Worm (Caenorhabditis elegans) whole organism, L3 larva: ENCODE data around the gene F09C6.13.

ENCODE experiments used
- ZK546.5 ChIP-seq: sonication (generic microtip); optimal IDR thresholded peaks from 2 replicates; lab custom pipeline; 2017; ENCODE audit warnings: missing biosample characterization, missing genetic modification characterization
- aly-2 ChIP-seq: fragments of 150-350 bp; optimal IDR thresholded peaks from 2 replicates; lab custom pipeline; 2014; ENCODE audit warnings: missing biosample characterization, missing genetic modification characterization
- ama-1 ChIP-seq: fragments of 150-350 bp; optimal IDR thresholded peaks from 2 replicates; lab custom pipeline; 2018
- ceh-16 ChIP-seq: sonication (generic microtip); optimal IDR thresholded peaks from 2 replicates; lab custom pipeline; 2017; ENCODE audit warnings: missing biosample characterization, missing genetic modification characterization
- ceh-28 ChIP-seq: fragments of 150-350 bp; optimal IDR thresholded peaks from 2 replicates; lab custom pipeline; 2014; ENCODE audit warnings: missing biosample characterization, missing genetic modification reagents, missing genetic modification characterization
- ceh-9 ChIP-seq: sonication (generic microtip); optimal IDR thresholded peaks from 2 replicates; lab custom pipeline; 2018; ENCODE audit warnings: missing biosample characterization, missing genetic modification characterization
- daf-12 ChIP-seq: fragments of 150-350 bp; optimal IDR thresholded peaks from 2 replicates; lab custom pipeline; 2014; ENCODE audit warnings: missing biosample characterization, missing genetic modification reagents, missing genetic modification characterization
- egl-27 ChIP-seq: sonication (generic microtip); optimal IDR thresholded peaks from 4 replicates; lab custom pipeline; 2017; ENCODE audit warnings: missing biosample characterization, missing genetic modification reagents, missing genetic modification characterization
- egl-5 ChIP-seq: fragments of 150-350 bp; optimal IDR thresholded peaks from 2 replicates; lab custom pipeline; 2017; ENCODE audit warnings: missing biosample characterization, missing genetic modification reagents, missing genetic modification characterization, inconsistent platforms
- elt-2 ChIP-seq: sonication (generic microtip); optimal IDR thresholded peaks from 2 replicates; lab custom pipeline; 2016; ENCODE audit warnings: missing genetic modification reagents, mild to moderate bottlenecking, missing genetic modification characterization, missing compliant biosample characterization
- elt-3 ChIP-seq, 3 experiments: fragments of 150-350 bp in 1 of 3; sonication (generic microtip) in 2 of 3; optimal IDR thresholded peaks; 2 replicates in 2 of 3; 4 replicates in 1 of 3; lab custom pipeline; 2014 to 2017; ENCODE audit warnings: missing biosample characterization in 3 of 3, missing genetic modification characterization in 3 of 3
- eor-1 ChIP-seq, 2 experiments: fragments of 150-350 bp; optimal IDR thresholded peaks; 2 replicates each; lab custom pipeline; 2014 to 2018; ENCODE audit warnings: missing biosample characterization in 2 of 2, missing genetic modification characterization in 2 of 2
- fkh-10 ChIP-seq: sonication (generic microtip); optimal IDR thresholded peaks from 2 replicates; lab custom pipeline; 2017; ENCODE audit warnings: missing biosample characterization, missing genetic modification reagents, missing genetic modification characterization
- fkh-2 ChIP-seq: fragments of 150-350 bp; optimal IDR thresholded peaks from 2 replicates; lab custom pipeline; 2014; ENCODE audit warnings: missing biosample characterization, missing genetic modification reagents, missing genetic modification characterization
- fos-1 ChIP-seq: fragments of 150-350 bp; optimal IDR thresholded peaks from 2 replicates; lab custom pipeline; 2014; ENCODE audit warnings: missing biosample characterization, missing genetic modification characterization
- hmg-11 ChIP-seq: sonication (generic microtip); optimal IDR thresholded peaks from 2 replicates; lab custom pipeline; 2016; ENCODE audit warnings: missing genetic modification characterization, missing compliant biosample characterization
- jun-1 ChIP-seq: fragments of 150-350 bp; optimal IDR thresholded peaks from 2 replicates; lab custom pipeline; 2014; ENCODE audit warnings: missing biosample characterization, missing genetic modification reagents, missing genetic modification characterization
- lin-15B ChIP-seq: fragments of 150-350 bp; optimal IDR thresholded peaks from 2 replicates; lab custom pipeline; 2014; ENCODE audit warnings: missing biosample characterization, missing genetic modification characterization
- lin-39 ChIP-seq: fragments of 150-350 bp; optimal IDR thresholded peaks from 2 replicates; lab custom pipeline; 2018; ENCODE audit warnings: missing biosample characterization, missing genetic modification reagents, missing genetic modification characterization
- lsy-12 ChIP-seq: sonication (generic microtip); optimal IDR thresholded peaks from 2 replicates; lab custom pipeline; 2016; ENCODE audit warnings: mild to moderate bottlenecking, missing genetic modification characterization, missing compliant biosample characterization
- mml-1 ChIP-seq: fragments of 150-350 bp; sonication (generic microtip); optimal IDR thresholded peaks from 3 replicates; lab custom pipeline; 2014; ENCODE audit warnings: missing biosample characterization, missing genetic modification characterization
- nfya-1 ChIP-seq: sonication (generic microtip); optimal IDR thresholded peaks from 2 replicates; lab custom pipeline; 2017; ENCODE audit warnings: missing genetic modification characterization, mild to moderate bottlenecking, missing compliant biosample characterization, antibody characterized with exemption, moderate library complexity; ENCODE audit not compliant: insufficient read depth
- nhr-11 ChIP-seq: fragments of 150-350 bp; optimal IDR thresholded peaks from 2 replicates; lab custom pipeline; 2014; ENCODE audit warnings: missing biosample characterization, missing genetic modification characterization
- nhr-25 ChIP-seq: sonication (generic microtip); optimal IDR thresholded peaks from 2 replicates; lab custom pipeline; 2017; ENCODE audit warnings: missing biosample characterization, missing genetic modification characterization
- nhr-76 ChIP-seq: fragments of 150-350 bp; sonication (generic microtip); optimal IDR thresholded peaks from 5 replicates; lab custom pipeline; 2014; ENCODE audit warnings: missing biosample characterization, missing genetic modification characterization
- pha-4 ChIP-seq: fragments of 150-350 bp; optimal IDR thresholded peaks from 2 replicates; lab custom pipeline; 2014; ENCODE audit warnings: missing biosample characterization, missing genetic modification reagents, missing genetic modification characterization
- pqm-1 ChIP-seq: fragments of 150-350 bp; optimal IDR thresholded peaks from 2 replicates; lab custom pipeline; 2017; ENCODE audit warnings: missing biosample characterization, missing genetic modification characterization, inconsistent platforms
- sea-2 ChIP-seq: fragments of 150-350 bp; sonication (generic microtip); optimal IDR thresholded peaks from 4 replicates; lab custom pipeline; 2014; ENCODE audit warnings: missing biosample characterization, missing genetic modification reagents, missing genetic modification characterization
- skn-1 ChIP-seq: fragments of 150-350 bp; optimal IDR thresholded peaks from 2 replicates; lab custom pipeline; 2014; ENCODE audit warnings: missing biosample characterization, missing genetic modification characterization
- tbx-2 ChIP-seq: sonication (generic microtip); optimal IDR thresholded peaks from 2 replicates; lab custom pipeline; 2016; ENCODE audit warnings: mild to moderate bottlenecking, missing genetic modification characterization, missing compliant biosample characterization
- unc-39 ChIP-seq: sonication (generic microtip); optimal IDR thresholded peaks from 4 replicates; lab custom pipeline; 2017; ENCODE audit warnings: missing biosample characterization, missing genetic modification characterization
- zag-1 ChIP-seq: fragments of 150-350 bp; optimal IDR thresholded peaks from 2 replicates; lab custom pipeline; 2014; ENCODE audit warnings: missing biosample characterization, missing genetic modification characterization
- ztf-11 ChIP-seq: fragments of 150-350 bp; optimal IDR thresholded peaks from 2 replicates; lab custom pipeline; 2014; ENCODE audit warnings: missing biosample characterization, missing genetic modification characterization
- ztf-4 ChIP-seq: fragments of 150-350 bp; optimal IDR thresholded peaks from 2 replicates; lab custom pipeline; 2014; ENCODE audit warnings: missing biosample characterization, missing genetic modification characterization

F09C6.13 gene

DNA sequence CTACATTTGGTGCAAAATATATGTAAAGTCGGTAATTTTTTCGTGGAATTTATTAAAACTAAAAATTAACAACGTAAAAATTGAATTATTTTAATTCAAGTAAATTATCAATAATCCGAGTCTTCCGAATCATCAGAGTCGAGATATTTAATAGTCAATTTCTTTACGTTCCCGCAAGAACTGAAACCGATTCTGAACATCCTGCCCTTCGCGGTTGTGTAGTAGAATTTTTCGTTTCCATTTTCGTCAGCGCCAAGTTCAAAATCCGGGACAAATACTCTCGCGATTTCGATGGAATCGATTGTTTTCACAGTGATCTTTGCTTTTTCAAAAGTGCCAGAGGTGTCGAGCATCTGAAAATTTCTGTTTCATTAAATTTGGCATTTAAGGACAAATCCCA is 34.8 kb downstream of the F09C6.13 start:
- TF ChIP-seq sea-2 = no peak
- no peak for TF ChIP-seq egl-27 (tag; lab: Kevin White, UChicago)
- TF ChIP-seq jun-1 (tag; lab: Kevin White, UChicago) = no peak
- no peak for TF ChIP-seq fkh-10
- no peak for TF ChIP-seq unc-39
- no peak for TF ChIP-seq pha-4 (tag; lab: Kevin White, UChicago)
- no peak for TF ChIP-seq mml-1 (tag; lab: Kevin White, UChicago)
- no peak for TF ChIP-seq daf-12 (tag; lab: Kevin White, UChicago)
- TF ChIP-seq nhr-25 (tag; lab: Kevin White, UChicago) = no peak
- TF ChIP-seq pqm-1 (tag; lab: Kevin White, UChicago) = no peak
- no peak for TF ChIP-seq ceh-9 (tag; lab: Kevin White, UChicago)
- no peak for TF ChIP-seq zag-1
- TF ChIP-seq skn-1 (tag; lab: Kevin White, UChicago) = no peak
- TF ChIP-seq lin-39 (tag; lab: Kevin White, UChicago) = no peak
- TF ChIP-seq ztf-4 (tag; lab: Kevin White, UChicago) = no peak

DNA sequence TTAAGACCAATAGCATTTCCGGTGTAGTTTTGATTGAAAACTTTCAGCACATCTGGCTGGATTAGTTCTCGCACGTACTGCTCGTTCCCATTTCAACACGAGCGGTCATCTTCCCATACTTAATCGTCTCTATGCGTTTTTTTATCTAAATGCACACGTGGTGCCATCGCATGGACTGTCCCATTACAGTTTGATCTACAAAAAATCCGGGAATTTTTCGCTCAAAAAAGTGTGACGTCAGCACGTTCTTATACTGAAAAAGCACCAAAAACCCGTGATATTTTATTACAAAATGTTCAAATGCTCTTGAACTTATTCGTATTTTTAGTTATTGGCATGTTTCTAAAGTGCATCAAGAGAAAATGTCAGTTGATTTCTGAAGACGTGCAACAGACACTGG is 37.1 kb downstream of the F09C6.13 start, which contains the start of gene Y102A5C.4:
TSS of gene Y102A5C.4 (plus strand) at position 301 of the 400 bp plus-strand sequence.
- TF ChIP-seq sea-2 (no peak), lin-39 (tag; lab: Kevin White, UChicago) (no peak), daf-12 (tag; lab: Kevin White, UChicago) (no peak), lin-15B (tag; lab: Kevin White, UChicago) (no peak), skn-1 (tag; lab: Kevin White, UChicago) (no peak), mml-1 (tag; lab: Kevin White, UChicago) (no peak), lsy-12 (tag; lab: Kevin White, UChicago) (no peak), zag-1 (no peak), ZK546.5 (tag; lab: Kevin White, UChicago) (no peak), hmg-11 (no peak), ceh-9 (tag; lab: Kevin White, UChicago) (no peak), egl-5 (tag; lab: Kevin White, UChicago) (no peak), tbx-2 (tag; lab: Kevin White, UChicago) (no peak), nhr-25 (tag; lab: Kevin White, UChicago) (no peak), nfya-1 (tag; lab: Kevin White, UChicago) (no peak), fkh-2 (tag; lab: Kevin White, UChicago) (no peak), nhr-11 (tag; lab: Kevin White, UChicago) (no peak), ceh-28 (tag; lab: Kevin White, UChicago) (no peak), fos-1 (tag; lab: Kevin White, UChicago) (no peak), elt-3 (tag; optimal IDR thresholded peaks at IDR 0.05; lab: Kevin White, UChicago) (no peak)

DNA sequence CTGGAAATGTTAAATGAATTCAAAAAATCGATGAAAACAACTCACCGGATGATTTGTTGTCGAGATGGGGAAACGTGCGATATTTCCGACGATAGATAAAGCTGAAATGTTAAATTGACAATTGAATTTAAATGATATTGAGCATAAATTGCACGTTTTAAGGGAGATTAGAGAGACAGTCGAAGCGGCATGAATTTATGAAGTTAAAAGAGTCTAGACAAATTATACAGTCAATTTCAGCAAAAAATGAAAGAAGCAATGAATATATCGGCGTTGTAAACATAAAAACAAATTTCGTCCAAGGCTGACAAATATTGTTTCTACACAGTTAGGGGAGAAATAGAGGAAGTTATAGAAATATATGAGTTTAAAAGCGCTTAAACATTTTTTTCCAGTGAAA is 42.5 kb downstream of the F09C6.13 start, which contains the start of gene Y102A5C.36:
TSS of gene Y102A5C.36 (minus strand) at position 101 of the 400 bp plus-strand sequence.
- no peak for TF ChIP-seq nhr-76 (tag; lab: Kevin White, UChicago)
- TF ChIP-seq ceh-28 (tag; lab: Kevin White, UChicago) = no peak
- no peak for TF ChIP-seq lin-39 (tag; lab: Kevin White, UChicago)
- no peak for TF ChIP-seq ama-1 (lab: Kevin White, UChicago)
- no peak for TF ChIP-seq nhr-25 (tag; lab: Kevin White, UChicago)
- TF ChIP-seq skn-1 (tag; lab: Kevin White, UChicago) = no peak
- no peak for TF ChIP-seq pha-4 (tag; lab: Kevin White, UChicago)
- TF ChIP-seq eor-1 (tag; optimal IDR thresholded peaks at IDR 0.05; lab: Kevin White, UChicago) = no peak
- no peak for TF ChIP-seq ZK546.5 (tag; lab: Kevin White, UChicago)
- TF ChIP-seq ceh-16 (tag; lab: Kevin White, UChicago) = no peak
- no peak for TF ChIP-seq nhr-11 (tag; lab: Kevin White, UChicago)
- TF ChIP-seq elt-2 (tag; lab: Kevin White, UChicago) = no peak
- TF ChIP-seq ztf-11 = no peak
- no peak for TF ChIP-seq nfya-1 (tag; lab: Kevin White, UChicago)
- TF ChIP-seq lin-15B (tag; lab: Kevin White, UChicago) = no peak
- no peak for TF ChIP-seq ceh-9 (tag; lab: Kevin White, UChicago)
- TF ChIP-seq aly-2 (tag; lab: Kevin White, UChicago) = no peak
- no peak for TF ChIP-seq daf-12 (tag; lab: Kevin White, UChicago)
